Worm (Caenorhabditis elegans) whole organism, L4 larva: ENCODE measurements around the gene fbxb-74.

Experiments used
- ceh-62 ChIP-seq: sonication (generic microtip); optimal IDR thresholded peaks from 2 replicates; lab custom pipeline; 2017; ENCODE audit warnings: missing biosample characterization, missing genetic modification characterization
- cey-2 ChIP-seq: sonication (generic microtip); optimal IDR thresholded peaks from 3 replicates; lab custom pipeline; 2017; ENCODE audit warnings: missing genetic modification characterization, mild to moderate bottlenecking, missing compliant biosample characterization, antibody characterized with exemption, borderline replicate concordance; ENCODE audit not compliant: insufficient read depth
- lsy-2 ChIP-seq, 2 experiments: fragments of 150-350 bp in 1 of 2; sonication (generic microtip) in 1 of 2; optimal IDR thresholded peaks; 2 replicates each; lab custom pipeline; 2014 to 2017; ENCODE audit warnings: missing biosample characterization in 2 of 2, missing genetic modification characterization in 2 of 2
- nhr-237 ChIP-seq: sonication (generic microtip); optimal IDR thresholded peaks from 2 replicates; lab custom pipeline; 2017; ENCODE audit warnings: missing biosample characterization, missing genetic modification characterization

- no peak for TF ChIP-seq nhr-237
- TF ChIP-seq cey-2 (tag; lab: Kevin White, UChicago) = no peak
- no peak for TF ChIP-seq ceh-62 (tag; lab: Kevin White, UChicago)
- peak; percentile 60 to 67 for TF ChIP-seq lsy-2 (tag; optimal IDR thresholded peaks at IDR 0.05; lab: Kevin White, UChicago)
These were observed 30.9 kb upstream of the fbxb-74 start for ce11 chrIV:4469770-4470709.
